Worm (Caenorhabditis elegans): ENCODE results near the gene pqn-15.

- TF ChIP-seq med-1 (GFP tag; optimal IDR thresholded peaks at IDR 0.05; ENCODE audit: insufficient read depth) (no peak), ztf-29 (GFP tag; IDR thresholded peaks at IDR 0.05) (no peak), tab-1 (GFP tag; IDR thresholded peaks at IDR 0.05) (no peak), flt-1 (GFP tag; IDR thresholded peaks at IDR 0.05) (no peak), ztf-23 (GFP tag; IDR thresholded peaks at IDR 0.05) (no peak), ref-1 (GFP tag; conservative IDR thresholded peaks at IDR 0.05) (no peak), cog-1 (tag; optimal IDR thresholded peaks at IDR 0.05) (no peak), klf-2 (GFP tag; conservative IDR thresholded peaks at IDR 0.05) (no peak), T22C8.4 (GFP tag; IDR thresholded peaks at IDR 0.05) (no peak)
Measured at ce11 chrX:4284470-4284869, 22.3 kb downstream of the pqn-15 start.

All from whole organism, midembryonic.